Worm (Caenorhabditis elegans) whole organism, late embryonic: Measurements from ENCODE around the gene srh-23.

Experiments
- ama-1 ChIP-seq: fragments of 150-350 bp; optimal IDR thresholded peaks from 2 replicates; lab custom pipeline; 2014
- ceh-48 ChIP-seq: sonication (generic microtip); optimal IDR thresholded peaks from 2 replicates; lab custom pipeline; 2016; ENCODE audit warnings: missing genetic modification characterization, inconsistent platforms, missing compliant biosample characterization
- ceh-9 ChIP-seq: sonication (generic microtip); optimal IDR thresholded peaks from 2 replicates; lab custom pipeline; 2016; ENCODE audit warnings: mild to moderate bottlenecking, missing genetic modification characterization, inconsistent platforms, missing compliant biosample characterization
- dve-1 ChIP-seq: sonication (generic microtip); optimal IDR thresholded peaks from 2 replicates; lab custom pipeline; 2017; ENCODE audit warnings: antibody characterized with exemption, mild to moderate bottlenecking, missing genetic modification characterization, missing compliant biosample characterization
- fkh-6 ChIP-seq: sonication (generic microtip); optimal IDR thresholded peaks from 2 replicates; lab custom pipeline; 2016; ENCODE audit warnings: missing genetic modification characterization, missing compliant biosample characterization
- hlh-30 ChIP-seq: sonication (generic microtip); optimal IDR thresholded peaks from 2 replicates; lab custom pipeline; 2017; ENCODE audit warnings: antibody characterized with exemption, missing genetic modification characterization, missing compliant biosample characterization; ENCODE audit not compliant: insufficient read depth
- lin-11 ChIP-seq: fragments of 200-800 bp; sonication (Bioruptor generic); optimal IDR thresholded peaks from 2 replicates; lab custom pipeline; 2018; ENCODE audit warnings: mild to moderate bottlenecking, missing genetic modification characterization, missing compliant biosample characterization
- nhr-11 ChIP-seq: fragments of 150-350 bp; optimal IDR thresholded peaks from 2 replicates; lab custom pipeline; 2014; ENCODE audit warnings: missing biosample characterization, missing genetic modification characterization
- pag-3 ChIP-seq: sonication (generic microtip); optimal IDR thresholded peaks from 2 replicates; lab custom pipeline; 2016; ENCODE audit warnings: missing compliant biosample characterization, missing genetic modification characterization, borderline replicate concordance
- pax-1 ChIP-seq: fragments of 150-350 bp; optimal IDR thresholded peaks from 2 replicates; lab custom pipeline; 2014; ENCODE audit warnings: missing biosample characterization, missing genetic modification characterization
- pqm-1 ChIP-seq: sonication (generic microtip); optimal IDR thresholded peaks from 2 replicates; lab custom pipeline; 2016; ENCODE audit warnings: missing genetic modification characterization, missing compliant biosample characterization
- sox-2 ChIP-seq: fragments of 200-800 bp; sonication (Bioruptor generic); IDR thresholded peaks from 2 replicates; pipeline ENCODE4 v1.3.6; 2022; ENCODE audit warnings: missing genetic modification reagents, missing genetic modification characterization, missing compliant biosample characterization
- zip-5 ChIP-seq: sonication (generic microtip); optimal IDR thresholded peaks from 2 replicates; lab custom pipeline; 2016; ENCODE audit warnings: missing genetic modification characterization, missing compliant biosample characterization

DNA sequence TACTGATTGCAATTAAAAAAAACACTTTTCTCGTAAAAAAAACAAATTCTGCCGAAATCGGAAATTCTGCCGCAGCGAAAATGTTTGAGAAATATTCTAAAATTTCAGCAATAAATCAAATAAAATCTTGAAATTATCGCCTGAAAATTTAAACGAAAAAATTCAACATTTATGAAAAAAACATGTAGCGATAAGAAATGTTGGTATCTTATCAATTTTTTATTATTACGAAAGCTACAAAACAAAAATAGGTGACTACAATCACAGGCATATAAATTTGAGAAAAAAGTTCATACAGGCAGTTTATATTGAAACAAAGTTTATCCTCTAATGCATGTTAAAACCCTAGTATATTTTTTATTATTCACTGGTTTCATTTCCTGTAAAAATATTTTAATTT, 14.9 kb upstream of the srh-23 start, which contains the start of gene ugt-14:
- no peak for TF ChIP-seq ama-1 (lab: Kevin White, UChicago)
- no peak for TF ChIP-seq zip-5 (tag; lab: Kevin White, UChicago)
- no peak for TF ChIP-seq ceh-48
- TF ChIP-seq pax-1 (tag; lab: Kevin White, UChicago), result no peak
- no peak for TF ChIP-seq hlh-30 (tag; lab: Kevin White, UChicago)
- TF ChIP-seq dve-1, result no peak
- no peak for TF ChIP-seq pag-3 (tag; lab: Kevin White, UChicago)
- TF ChIP-seq fkh-6, result no peak
- TF ChIP-seq lin-11 (tag; lab: Kevin White, UChicago), result no peak
- TF ChIP-seq ceh-9, result no peak
- no peak for TF ChIP-seq sox-2 (GFP tag; lab: Robert Waterston, UW)
- TF ChIP-seq nhr-11 (tag; lab: Kevin White, UChicago), result no peak
- TF ChIP-seq pqm-1 (tag; lab: Kevin White, UChicago), result no peak
